Worm (Caenorhabditis elegans) whole organism, midembryonic: ENCODE data around the gene T10C6.15.

Experiments
- T22C8.4 ChIP-seq: fragments of 200-800 bp; sonication (Bioruptor generic); IDR thresholded peaks from 2 replicates; pipeline ENCODE4 v1.3.6; 2022; ENCODE audit warnings: missing genetic modification characterization, missing compliant biosample characterization
- cog-1 ChIP-seq: sonication (generic microtip); optimal IDR thresholded peaks from 2 replicates; lab custom pipeline; 2016; ENCODE audit warnings: missing genetic modification characterization, missing compliant biosample characterization
- flt-1 ChIP-seq: fragments of 200-800 bp; sonication (Bioruptor generic); IDR thresholded peaks from 2 replicates; pipeline ENCODE4 v1.3.6; 2022; ENCODE audit warnings: missing genetic modification characterization, missing compliant biosample characterization
- klf-2 ChIP-seq: fragments of 200-800 bp; sonication (Bioruptor generic); conservative IDR thresholded peaks from 2 replicates; pipeline ENCODE4 v1.3.6; 2022; ENCODE audit warnings: missing genetic modification reagents, missing genetic modification characterization, missing compliant biosample characterization
- med-1 ChIP-seq: sonication (generic microtip); optimal IDR thresholded peaks from 2 replicates; lab custom pipeline; 2017; ENCODE audit warnings: missing genetic modification characterization, mild to moderate bottlenecking, missing compliant biosample characterization, antibody characterized with exemption, missing genetic modification reagents; ENCODE audit not compliant: insufficient read depth
- ref-1 ChIP-seq: fragments of 200-800 bp; sonication (Bioruptor generic); conservative IDR thresholded peaks from 2 replicates; pipeline ENCODE4 v1.3.6; 2022; ENCODE audit warnings: missing genetic modification reagents, missing genetic modification characterization, missing compliant biosample characterization
- tab-1 ChIP-seq: fragments of 200-800 bp; sonication (Bioruptor generic); IDR thresholded peaks from 2 replicates; pipeline ENCODE4 v1.3.6; 2022; ENCODE audit warnings: missing genetic modification characterization, missing compliant biosample characterization
- ztf-23 ChIP-seq: fragments of 200-800 bp; sonication (Bioruptor generic); IDR thresholded peaks from 2 replicates; pipeline ENCODE4 v1.3.6; 2022; ENCODE audit warnings: missing genetic modification reagents, missing genetic modification characterization, missing compliant biosample characterization
- ztf-29 ChIP-seq: fragments of 200-800 bp; sonication (Bioruptor generic); IDR thresholded peaks from 2 replicates; pipeline ENCODE4 v1.3.6; 2022; ENCODE audit warnings: missing genetic modification reagents, missing genetic modification characterization, missing compliant biosample characterization

DNA sequence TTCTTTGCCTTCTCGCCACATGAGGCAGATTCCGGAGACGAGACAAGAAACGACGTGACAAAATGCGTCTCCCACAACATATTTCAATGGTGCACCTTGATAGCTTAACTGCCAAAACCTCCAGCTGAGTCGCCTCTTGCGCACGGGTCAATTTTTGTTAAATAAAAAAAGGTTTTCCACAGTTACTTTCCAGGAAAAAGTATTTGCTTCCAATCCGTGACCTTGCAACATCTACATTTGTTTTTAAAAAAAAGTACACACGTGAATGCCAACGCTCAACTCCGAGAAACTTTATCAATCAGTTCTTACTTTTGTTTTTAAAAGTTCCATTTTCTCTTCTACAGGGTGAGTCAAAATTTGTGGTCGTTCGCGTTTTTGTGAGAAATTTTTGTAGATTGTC is 48.5 kb upstream of the T10C6.15 start, which contains the start of gene F22B8.7:
- TF ChIP-seq med-1 (GFP tag; lab: Kevin White, UChicago), result no peak
- TF ChIP-seq flt-1 (GFP tag; lab: Robert Waterston, UW), result no peak
- no peak for TF ChIP-seq ref-1 (GFP tag; lab: Robert Waterston, UW)
- no peak for TF ChIP-seq tab-1
- no peak for TF ChIP-seq T22C8.4 (GFP tag; lab: Robert Waterston, UW)
- TF ChIP-seq ztf-23 (GFP tag; lab: Robert Waterston, UW), result no peak
- TF ChIP-seq ztf-29 (GFP tag; lab: Robert Waterston, UW), result no peak
- TF ChIP-seq cog-1 (tag; lab: Kevin White, UChicago), result no peak
- no peak for TF ChIP-seq klf-2
